Fruit fly (Drosophila melanogaster) whole organism, pupa: ENCODE results near the gene yellow-f.

ENCODE experiments used
- CG15710 ChIP-seq: fragments of 200-800 bp; sonication (Bioruptor generic); optimal IDR thresholded peaks from 2 replicates; lab custom pipeline; 2018; ENCODE audit warnings: missing biosample characterization, mild to moderate bottlenecking, missing genetic modification characterization, moderate library complexity
- CG9948 ChIP-seq: fragments of 200-800 bp; sonication (Bioruptor generic); optimal IDR thresholded peaks from 2 replicates; lab custom pipeline; 2018; ENCODE audit warnings: missing biosample characterization, mild to moderate bottlenecking, missing genetic modification characterization, moderate library complexity
- EcR ChIP-seq: fragments of 200-800 bp; sonication (Bioruptor generic); optimal IDR thresholded peaks from 3 replicates; lab custom pipeline; 2019; ENCODE audit warnings: missing biosample characterization, missing genetic modification characterization, mild to moderate bottlenecking, moderate library complexity, missing genetic modification reagents
- Ets98B ChIP-seq: fragments of 200-800 bp; sonication (Bioruptor generic); IDR thresholded peaks from 2 replicates; pipeline ENCODE4 v1.3.6; 2022; ENCODE audit warnings: missing biosample characterization, missing genetic modification characterization

DNA sequence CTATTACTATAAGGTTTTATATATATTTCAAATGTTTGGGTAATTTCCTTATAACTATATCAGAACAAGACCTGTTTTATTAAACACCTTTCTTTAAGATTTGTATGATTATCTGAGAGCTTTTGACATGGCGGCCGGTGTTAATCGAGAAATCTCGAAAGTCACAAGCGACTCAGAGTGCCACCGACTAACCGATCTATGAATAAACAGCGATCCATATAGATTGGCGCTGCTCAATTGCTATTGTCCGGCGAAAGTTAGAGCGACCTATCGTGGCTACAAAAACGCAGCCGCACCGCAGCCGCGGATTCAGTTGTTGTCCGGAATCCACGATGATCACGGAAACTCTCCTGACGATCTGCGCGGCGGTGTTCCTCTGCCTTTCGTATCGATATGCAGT is 29.5 kb downstream of the yellow-f start, which contains the start of gene Cyp304a1:
- TF ChIP-seq EcR (GFP tag; lab: Kevin White, UChicago) (no peak), CG9948 (no peak), CG15710 (tag; lab: Kevin White, UChicago) (no peak), Ets98B (GFP tag; lab: Robert Waterston, UW) (no peak)
